Fruit fly (Drosophila melanogaster): Measurements from ENCODE around the gene CG33502.
"Not testable (repeated sequence)": the region's sequence is repeated elsewhere in the genome, so short reads cannot be mapped to it uniquely, and the experiment has no call there.

DNA sequence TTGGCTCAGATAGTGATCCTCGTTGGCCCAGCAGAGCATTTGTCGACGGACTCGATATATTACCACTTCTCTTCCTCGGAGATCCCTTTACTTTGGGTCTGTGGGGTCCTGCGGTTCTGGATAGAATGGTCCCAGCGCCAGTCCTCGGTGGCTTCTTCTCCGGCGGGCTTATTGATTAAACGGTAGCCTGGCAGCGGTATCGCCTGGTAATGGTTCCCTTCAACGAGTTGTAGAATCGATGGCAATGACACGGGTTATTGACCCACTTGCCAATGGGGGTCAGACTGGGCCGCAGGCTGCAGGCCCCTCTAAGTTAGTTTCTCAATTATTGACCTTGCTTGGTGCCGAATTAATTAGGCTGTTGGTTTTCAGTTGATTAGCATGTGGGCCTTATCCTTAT lies 9.7 kb upstream of the CG33502 start, which contains the start of gene CG32819:
- not testable (repeated sequence) for TF ChIP-seq OdsH, CG8319, vri (GFP tag; optimal IDR thresholded peaks at IDR 0.05)
